Worm (Caenorhabditis elegans): ENCODE measurements around the gene ttr-18.

Gene ttr-18

DNA sequence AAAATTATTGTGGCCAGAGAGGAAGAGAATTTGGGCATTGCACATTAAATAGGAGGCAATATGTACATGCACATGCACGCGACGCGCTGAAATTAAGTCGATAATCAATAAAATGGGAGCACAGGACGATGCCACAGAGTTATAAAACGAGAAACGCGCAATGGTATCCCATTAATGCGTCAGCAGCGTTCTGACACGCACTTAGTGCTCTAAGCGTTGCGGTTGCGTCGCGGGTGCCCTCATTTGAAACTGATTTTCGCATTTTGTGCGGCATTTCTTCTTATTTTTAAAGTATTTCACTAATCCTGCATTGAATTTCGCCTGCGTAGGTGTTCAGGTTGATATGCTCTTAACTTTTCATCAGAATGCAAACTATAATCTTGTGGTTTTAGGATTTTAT lies 33.5 kb downstream of the ttr-18 start, which contains the start of gene rsp-1 (continued):
- TF ChIP-seq unc-62 (GFP tag; optimal IDR thresholded peaks at IDR 0.05) (no peak), nfya-1 (tag; optimal IDR thresholded peaks at IDR 0.05; ENCODE audit: borderline replicate concordance, insufficient read depth) (no peak), ztf-26 (tag; optimal IDR thresholded peaks at IDR 0.05) (peak; percentile 71), ceh-79 (tag; optimal IDR thresholded peaks at IDR 0.05) (no peak), lin-40 (tag; optimal IDR thresholded peaks at IDR 0.05) (peak; percentile 88), F22D6.2 (tag; optimal IDR thresholded peaks at IDR 0.05) (peak; percentile 27), cebp-1 (GFP tag; IDR thresholded peaks at IDR 0.05) (peak; percentile 52), cebp-1 (tag; optimal IDR thresholded peaks at IDR 0.05) (peak; percentile 89), fkh-3 (tag; optimal IDR thresholded peaks at IDR 0.05) (no peak), snpc-4 (GFP tag; optimal IDR thresholded peaks at IDR 0.05) (no peak), snpc-4 (tag; optimal IDR thresholded peaks at IDR 0.05) (peak; percentile 73 to 82 (median 80)), F57A8.1 (GFP tag; optimal IDR thresholded peaks at IDR 0.05) (no peak), nhr-90 (tag; optimal IDR thresholded peaks at IDR 0.05) (peak; percentile 23), ceh-40 (GFP tag; IDR thresholded peaks at IDR 0.05) (no peak), snpc-3.4 (tag; optimal IDR thresholded peaks at IDR 0.05) (peak; percentile 81), nhr-80 (tag; optimal IDR thresholded peaks at IDR 0.05) (peak; percentile 95), F33H1.4 (GFP tag; IDR thresholded peaks at IDR 0.05) (peak; percentile 76), Y67H2A.10 (GFP tag; conservative IDR thresholded peaks at IDR 0.05) (peak; percentile 81), hrde-1 (tag; optimal IDR thresholded peaks at IDR 0.05; ENCODE audit: borderline replicate concordance) (peak; percentile 36), egrh-3 (GFP tag; IDR thresholded peaks at IDR 0.05) (no peak), ztf-28 (GFP tag; IDR thresholded peaks at IDR 0.05) (0 out of 2 replicates have a peak, but pooled peaks have one; percentile 49), cebp-2 (GFP tag; IDR thresholded peaks at IDR 0.05) (no peak), Y79H2A.3 (GFP tag; conservative IDR thresholded peaks at IDR 0.05) (no peak), ets-4 (GFP tag; optimal IDR thresholded peaks at IDR 0.05) (peak; percentile 40), nfya-2 (GFP tag; IDR thresholded peaks at IDR 0.05) (no peak), lin-26 (GFP tag; IDR thresholded peaks at IDR 0.05) (no peak), tlf-1 (GFP tag; optimal IDR thresholded peaks at IDR 0.05) (peak; percentile 87), ceh-27 (GFP tag; optimal IDR thresholded peaks at IDR 0.05) (peak; percentile 85), nhr-179 (tag; optimal IDR thresholded peaks at IDR 0.05) (no peak), D2030.7 (GFP tag; IDR thresholded peaks at IDR 0.05) (peak; percentile 77), mcd-1 (GFP tag; IDR thresholded peaks at IDR 0.05) (peak; percentile 90), aptf-2 (GFP tag; conservative IDR thresholded peaks at IDR 0.05) (no peak), ccch-3 (GFP tag; optimal IDR thresholded peaks at IDR 0.05) (no peak), C17E4.6 (GFP tag; IDR thresholded peaks at IDR 0.05) (peak; percentile 69), aptf-3 (GFP tag; IDR thresholded peaks at IDR 0.05) (no peak), Y56A3A.18 (GFP tag; IDR thresholded peaks at IDR 0.05) (0 out of 2 replicates have a peak, but pooled peaks have one; percentile 49), mes-4 (tag; optimal IDR thresholded peaks at IDR 0.05) (no peak), lsy-27 (tag; optimal IDR thresholded peaks at IDR 0.05; ENCODE audit: borderline replicate concordance, insufficient read depth) (no peak), athp-1 (tag; optimal IDR thresholded peaks at IDR 0.05) (peak; percentile 82), unc-130 (GFP tag; optimal IDR thresholded peaks at IDR 0.05) (no peak), die-1 (tag; optimal IDR thresholded peaks at IDR 0.05) (peak; percentile 11), T07F8.4 (tag; optimal IDR thresholded peaks at IDR 0.05) (no peak), ceh-100 (GFP tag; IDR thresholded peaks at IDR 0.05) (peak; percentile 78), rcor-1 (GFP tag; IDR thresholded peaks at IDR 0.05) (peak; percentile 88), madf-3 (GFP tag; IDR thresholded peaks at IDR 0.05) (peak; percentile 100), B0019.2 (GFP tag; conservative IDR thresholded peaks at IDR 0.05) (peak; percentile 67; the same call in 1 of the 2 replicates), snpc-1.3 (tag; optimal IDR thresholded peaks at IDR 0.05; ENCODE audit: insufficient read depth) (peak; percentile 72), madf-8 (GFP tag; conservative IDR thresholded peaks at IDR 0.05) (peak; percentile 57), sea-2 (GFP tag; IDR thresholded peaks at IDR 0.05) (no peak)

All from whole organism, young adult.